Worm (Caenorhabditis elegans): Measurements from ENCODE around the gene drp-1.

- TF ChIP-seq mab-5 (tag; optimal IDR thresholded peaks at IDR 0.05) (no peak), zag-1 (tag; optimal IDR thresholded peaks at IDR 0.05) (no peak), nhr-11 (tag; optimal IDR thresholded peaks at IDR 0.05) (no peak), elt-3 (tag; optimal IDR thresholded peaks at IDR 0.05) (no peak), fos-1 (tag; optimal IDR thresholded peaks at IDR 0.05) (peak; percentile 21), snpc-4 (tag; optimal IDR thresholded peaks at IDR 0.05) (no peak), lin-39 (tag; optimal IDR thresholded peaks at IDR 0.05) (no peak), unc-39 (tag; optimal IDR thresholded peaks at IDR 0.05) (no peak), lsy-2 (tag; optimal IDR thresholded peaks at IDR 0.05) (peak in 1 of 2 experiments; percentile 50), nhr-25 (tag; optimal IDR thresholded peaks at IDR 0.05) (peak; percentile 91)
These were observed 23.3 kb downstream of the drp-1 start for ce11 chrIV:5561497-5562155.

Measured in whole organism, L2 larva.